Worm (Caenorhabditis elegans) whole organism, young adult: ENCODE measurements around the gene F16F9.1.

Experiments used
- B0261.1 ChIP-seq: sonication (generic microtip); optimal IDR thresholded peaks from 2 replicates; lab custom pipeline; 2016; ENCODE audit warnings: mild to moderate bottlenecking, missing genetic modification characterization, moderate library complexity, missing compliant biosample characterization
- B0336.3 ChIP-seq: fragments of 200-800 bp; sonication (Bioruptor generic); IDR thresholded peaks from 2 replicates; pipeline ENCODE4 v1.3.6; 2022; ENCODE audit warnings: missing genetic modification characterization, missing compliant biosample characterization
- D2030.7 ChIP-seq: fragments of 200-800 bp; sonication (Bioruptor generic); IDR thresholded peaks from 2 replicates; pipeline ENCODE4 v1.3.6; 2022; ENCODE audit warnings: missing genetic modification reagents, missing genetic modification characterization, missing compliant biosample characterization
- F39B2.1 ChIP-seq: fragments of 200-800 bp; sonication (Bioruptor generic); IDR thresholded peaks from 2 replicates; pipeline ENCODE4 v1.3.6; 2022; ENCODE audit warnings: missing genetic modification reagents, missing genetic modification characterization, missing compliant biosample characterization
- F49E8.2 ChIP-seq: sonication (generic microtip); optimal IDR thresholded peaks from 3 replicates; lab custom pipeline; 2017; ENCODE audit warnings: missing genetic modification characterization, mild to moderate bottlenecking, missing compliant biosample characterization, antibody characterized with exemption, moderate library complexity; ENCODE audit not compliant: insufficient read depth
- F55B11.4 ChIP-seq: sonication (generic microtip); optimal IDR thresholded peaks from 2 replicates; lab custom pipeline; 2016; ENCODE audit warnings: missing compliant biosample characterization, missing genetic modification characterization, borderline replicate concordance; ENCODE audit not compliant: insufficient read depth
- Y56A3A.18 ChIP-seq: fragments of 200-800 bp; sonication (Bioruptor generic); IDR thresholded peaks from 2 replicates; pipeline ENCODE4 v1.3.6; 2022; ENCODE audit warnings: missing genetic modification reagents, missing genetic modification characterization, missing compliant biosample characterization
- Y67H2A.10 ChIP-seq: fragments of 200-800 bp; sonication (Bioruptor generic); conservative IDR thresholded peaks from 2 replicates; pipeline ENCODE4 v1.3.6; 2022; ENCODE audit warnings: missing genetic modification reagents, missing genetic modification characterization, missing compliant biosample characterization
- ZK185.1 ChIP-seq: sonication (generic microtip); optimal IDR thresholded peaks from 2 replicates; lab custom pipeline; 2016; ENCODE audit warnings: mild to moderate bottlenecking, missing genetic modification characterization, missing compliant biosample characterization; ENCODE audit not compliant: poor library complexity, severe bottlenecking
- attf-5 ChIP-seq: fragments of 200-800 bp; sonication (Bioruptor generic); optimal IDR thresholded peaks from 2 replicates; lab custom pipeline; 2018; ENCODE audit warnings: mild to moderate bottlenecking, missing genetic modification characterization, missing compliant biosample characterization
- cebp-1 ChIP-seq, 2 experiments: fragments of 200-800 bp in 1 of 2; sonication (Bioruptor generic) in 1 of 2; sonication (generic microtip) in 1 of 2; IDR thresholded peaks in 1 of 2; optimal IDR thresholded peaks in 1 of 2; 2 replicates each; pipeline versions ENCODE4 v1.3.6 to Lab custom; 2017 to 2022; ENCODE audit warnings: missing compliant biosample characterization in 2 of 2, missing genetic modification characterization in 2 of 2, mild to moderate bottlenecking in 1 of 2, missing genetic modification reagents in 1 of 2, moderate library complexity in 1 of 2
- ceh-100 ChIP-seq: fragments of 200-800 bp; sonication (Bioruptor generic); IDR thresholded peaks from 2 replicates; pipeline ENCODE4 v1.3.6; 2022; ENCODE audit warnings: missing genetic modification reagents, missing genetic modification characterization, missing compliant biosample characterization
- die-1 ChIP-seq: sonication (generic microtip); optimal IDR thresholded peaks from 2 replicates; lab custom pipeline; 2016; ENCODE audit warnings: missing genotype, mild to moderate bottlenecking, missing genetic modification characterization, missing compliant biosample characterization
- egrh-3 ChIP-seq: fragments of 200-800 bp; sonication (Bioruptor generic); IDR thresholded peaks from 2 replicates; pipeline ENCODE4 v1.3.6; 2022; ENCODE audit warnings: missing genetic modification reagents, missing genetic modification characterization, missing compliant biosample characterization
- him-1 ChIP-seq: sonication (generic microtip); optimal IDR thresholded peaks from 2 replicates; lab custom pipeline; 2016; ENCODE audit warnings: missing genotype, missing genetic modification reagents, missing genetic modification characterization, missing compliant biosample characterization
- hlh-26 ChIP-seq: fragments of 200-800 bp; sonication (Bioruptor generic); conservative IDR thresholded peaks from 2 replicates; pipeline ENCODE4 v1.3.6; 2022; ENCODE audit warnings: missing genetic modification reagents, missing genetic modification characterization, missing compliant biosample characterization
- hmg-1.2 ChIP-seq: fragments of 200-800 bp; sonication (Bioruptor generic); IDR thresholded peaks from 2 replicates; pipeline ENCODE4 v1.3.6; 2022; ENCODE audit warnings: missing genetic modification reagents, missing genetic modification characterization, missing compliant biosample characterization
- hsf-1 ChIP-seq: fragments of 200-800 bp; sonication (Bioruptor generic); IDR thresholded peaks from 2 replicates; pipeline ENCODE4 v1.3.6; 2022; ENCODE audit warnings: missing genetic modification reagents, missing genetic modification characterization, missing compliant biosample characterization
- lin-26 ChIP-seq: fragments of 200-800 bp; sonication (Bioruptor generic); IDR thresholded peaks from 2 replicates; pipeline ENCODE4 v1.3.6; 2022; ENCODE audit warnings: missing genetic modification reagents, missing genetic modification characterization, missing compliant biosample characterization
- lsl-1 ChIP-seq: fragments of 200-800 bp; sonication (Bioruptor generic); optimal IDR thresholded peaks from 2 replicates; lab custom pipeline; 2018; ENCODE audit warnings: mild to moderate bottlenecking, missing genetic modification characterization, moderate library complexity, missing compliant biosample characterization
- lsy-27 ChIP-seq: sonication (generic microtip); optimal IDR thresholded peaks from 2 replicates; lab custom pipeline; 2017; ENCODE audit warnings: missing genetic modification characterization, mild to moderate bottlenecking, missing compliant biosample characterization, antibody characterized with exemption, missing genotype, borderline replicate concordance; ENCODE audit not compliant: insufficient read depth
- madf-10 ChIP-seq: sonication (generic microtip); optimal IDR thresholded peaks from 2 replicates; lab custom pipeline; 2016; ENCODE audit warnings: mild to moderate bottlenecking, missing genetic modification characterization, missing compliant biosample characterization
- mcd-1 ChIP-seq: fragments of 200-800 bp; sonication (Bioruptor generic); IDR thresholded peaks from 2 replicates; pipeline ENCODE4 v1.3.6; 2022; ENCODE audit warnings: missing genetic modification reagents, missing genetic modification characterization, missing compliant biosample characterization
- nfya-1 ChIP-seq: sonication (generic microtip); optimal IDR thresholded peaks from 2 replicates; lab custom pipeline; 2017; ENCODE audit warnings: antibody characterized with exemption, missing compliant biosample characterization, missing genetic modification characterization, borderline replicate concordance; ENCODE audit not compliant: insufficient read depth
- nhr-120 ChIP-seq: fragments of 200-800 bp; sonication (Bioruptor generic); IDR thresholded peaks from 2 replicates; pipeline ENCODE4 v1.3.6; 2022; ENCODE audit warnings: missing genetic modification characterization, missing compliant biosample characterization
- nhr-27 ChIP-seq: fragments of 200-800 bp; sonication (Bioruptor generic); optimal IDR thresholded peaks from 2 replicates; lab custom pipeline; 2018; ENCODE audit warnings: mild to moderate bottlenecking, missing genetic modification characterization, moderate library complexity, missing compliant biosample characterization
- nhr-80 ChIP-seq: sonication (generic microtip); optimal IDR thresholded peaks from 2 replicates; lab custom pipeline; 2016; ENCODE audit warnings: missing genetic modification characterization, missing compliant biosample characterization
- nhr-90 ChIP-seq: sonication (generic microtip); optimal IDR thresholded peaks from 2 replicates; lab custom pipeline; 2016; ENCODE audit warnings: missing genotype, mild to moderate bottlenecking, missing genetic modification characterization, missing compliant biosample characterization
- pbrm-1 ChIP-seq: fragments of 200-800 bp; sonication (Bioruptor generic); IDR thresholded peaks from 2 replicates; pipeline ENCODE4 v1.3.6; 2022; ENCODE audit warnings: missing genetic modification reagents, missing genetic modification characterization, missing compliant biosample characterization
- rec-8 ChIP-seq, 2 experiments: sonication (generic microtip); optimal IDR thresholded peaks; 2 replicates each; lab custom pipeline; 2016; ENCODE audit warnings: mild to moderate bottlenecking in 2 of 2, missing genetic modification characterization in 2 of 2, missing genetic modification reagents in 2 of 2, missing genotype in 2 of 2, missing biosample characterization in 1 of 2, missing compliant biosample characterization in 1 of 2, moderate library complexity in 1 of 2
- rpc-1 ChIP-seq, 2 experiments: fragments of 150-350 bp in 1 of 2; sonication (generic microtip) in 1 of 2; optimal IDR thresholded peaks; 2 replicates each; lab custom pipeline; 2014 to 2018; ENCODE audit warnings: missing biosample characterization in 1 of 2, missing genetic modification characterization in 1 of 2, missing genetic modification reagents in 1 of 2, missing genotype in 1 of 2
- snpc-1.3 ChIP-seq: sonication (generic microtip); optimal IDR thresholded peaks from 2 replicates; lab custom pipeline; 2017; ENCODE audit warnings: missing genetic modification characterization, mild to moderate bottlenecking, missing compliant biosample characterization, antibody characterized with exemption, moderate library complexity, missing genotype, missing genetic modification reagents; ENCODE audit not compliant: insufficient read depth
- snpc-3.4 ChIP-seq: sonication (generic microtip); optimal IDR thresholded peaks from 2 replicates; lab custom pipeline; 2017; ENCODE audit warnings: missing genetic modification characterization, mild to moderate bottlenecking, missing compliant biosample characterization, antibody characterized with exemption, moderate library complexity, missing genotype, missing genetic modification reagents
- snpc-4 ChIP-seq, 5 experiments: fragments of 150-350 bp in 1 of 5; sonication (generic microtip) in 4 of 5; optimal IDR thresholded peaks; 2 replicates each; lab custom pipeline; 2014 to 2018; ENCODE audit warnings: missing genetic modification characterization in 5 of 5, missing biosample characterization in 3 of 5, antibody characterized with exemption in 2 of 5, mild to moderate bottlenecking in 2 of 5, missing compliant biosample characterization in 2 of 5, missing genotype in 2 of 5, moderate library complexity in 2 of 5, missing genetic modification reagents in 1 of 5
- sptf-2 ChIP-seq: fragments of 200-800 bp; sonication (Bioruptor generic); optimal IDR thresholded peaks from 2 replicates; lab custom pipeline; 2018; ENCODE audit warnings: mild to moderate bottlenecking, missing genetic modification characterization, missing compliant biosample characterization
- tbp1 ChIP-seq: fragments of 200-800 bp; sonication (Bioruptor generic); optimal IDR thresholded peaks from 2 replicates; lab custom pipeline; 2018; ENCODE audit warnings: mild to moderate bottlenecking, missing genetic modification characterization, missing compliant biosample characterization
- tlf-1 ChIP-seq: fragments of 200-800 bp; sonication (Bioruptor generic); optimal IDR thresholded peaks from 2 replicates; lab custom pipeline; 2018; ENCODE audit warnings: mild to moderate bottlenecking, missing genetic modification characterization, missing compliant biosample characterization
- unc-130 ChIP-seq: sonication (generic microtip); optimal IDR thresholded peaks from 2 replicates; lab custom pipeline; 2016; ENCODE audit warnings: missing genetic modification reagents, missing genetic modification characterization, missing compliant biosample characterization
- ztf-18 ChIP-seq: sonication (generic microtip); optimal IDR thresholded peaks from 2 replicates; lab custom pipeline; 2016; ENCODE audit warnings: missing genotype, mild to moderate bottlenecking, missing genetic modification characterization, missing compliant biosample characterization
- ztf-28 ChIP-seq: fragments of 200-800 bp; sonication (Bioruptor generic); IDR thresholded peaks from 2 replicates; pipeline ENCODE4 v1.3.6; 2022; ENCODE audit warnings: missing genetic modification reagents, missing genetic modification characterization, missing compliant biosample characterization

F16F9.1 gene

DNA sequence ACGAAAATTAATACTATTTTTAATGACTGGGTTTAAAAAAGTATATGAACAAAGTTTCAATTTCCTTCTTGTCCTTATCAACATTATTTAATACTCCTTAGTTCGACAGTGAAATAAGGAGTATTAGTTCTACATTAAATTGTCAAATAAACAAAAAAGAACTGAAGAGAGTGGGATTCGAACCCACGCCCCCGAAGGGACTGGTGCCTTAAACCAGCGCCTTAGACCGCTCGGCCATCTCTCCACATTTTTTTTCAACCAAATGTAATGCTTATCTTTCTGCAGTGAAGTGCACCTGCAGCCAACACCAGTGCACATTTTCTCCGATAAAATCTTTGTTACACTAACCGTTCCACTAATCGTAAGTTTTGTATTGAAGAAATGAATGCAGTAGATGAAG lies 27.0 kb upstream of the F16F9.1 start:
- TF ChIP-seq D2030.7 (GFP tag; lab: Robert Waterston, UW) (peak; percentile 64), Y67H2A.10 (GFP tag; lab: Robert Waterston, UW) (no peak), ztf-18 (peak; percentile 36), sptf-2 (no peak), him-1 (tag; lab: Kevin White, UChicago) (peak; percentile 31), hlh-26 (GFP tag; lab: Robert Waterston, UW) (no peak), rec-8 (tag; optimal IDR thresholded peaks at IDR 0.05; lab: Kevin White, UChicago) (peak; percentile 34 to 58), hsf-1 (GFP tag; lab: Robert Waterston, UW) (no peak), lin-26 (GFP tag; lab: Robert Waterston, UW) (peak; percentile 69; the same call in 1 of the 2 replicates), snpc-1.3 (tag; lab: Kevin White, UChicago) (peak; percentile 34), cebp-1 (GFP tag; IDR thresholded peaks at IDR 0.05; lab: Robert Waterston, UW) (no peak), cebp-1 (tag; optimal IDR thresholded peaks at IDR 0.05; lab: Kevin White, UChicago) (peak; percentile 26), Y56A3A.18 (GFP tag; lab: Robert Waterston, UW) (0 out of 2 replicates have a peak, but pooled peaks have one; percentile 24), ceh-100 (no peak), B0336.3 (GFP tag; lab: Robert Waterston, UW) (no peak), tbp1 (GFP tag; lab: Kevin White, UChicago) (peak; percentile 89), pbrm-1 (peak; percentile 62; the same call in 1 of the 2 replicates), lsl-1 (GFP tag; lab: Kevin White, UChicago) (no peak), hmg-1.2 (peak; percentile 65), B0261.1 (tag; lab: Kevin White, UChicago) (peak; percentile 81), nfya-1 (tag; lab: Kevin White, UChicago) (no peak), lsy-27 (tag; lab: Kevin White, UChicago) (no peak), nhr-120 (GFP tag; lab: Robert Waterston, UW) (no peak), rpc-1 (optimal IDR thresholded peaks at IDR 0.05; lab: Kevin White, UChicago) (peak; percentile 67), rpc-1 (tag; optimal IDR thresholded peaks at IDR 0.05; lab: Kevin White, UChicago) (peak; percentile 82), unc-130 (no peak), F55B11.4 (tag; lab: Kevin White, UChicago) (no peak), egrh-3 (GFP tag; lab: Robert Waterston, UW) (0 out of 2 replicates have a peak, but pooled peaks have one; percentile 26), ztf-28 (GFP tag; lab: Robert Waterston, UW) (no peak), die-1 (peak; percentile 57), nhr-90 (peak; percentile 54), snpc-3.4 (tag; lab: Kevin White, UChicago) (peak; percentile 34), mcd-1 (0 out of 2 replicates have a peak, but pooled peaks have one; percentile 8), ZK185.1 (tag; lab: Kevin White, UChicago) (peak; percentile 8), tlf-1 (GFP tag; lab: Kevin White, UChicago) (no peak), F39B2.1 (no peak), attf-5 (no peak), madf-10 (tag; lab: Kevin White, UChicago) (peak; percentile 14), nhr-80 (peak; percentile 12), F49E8.2 (tag; lab: Kevin White, UChicago) (no peak), snpc-4 (GFP tag; optimal IDR thresholded peaks at IDR 0.05; lab: Kevin White, UChicago) (peak; percentile 5), snpc-4 (tag; optimal IDR thresholded peaks at IDR 0.05; lab: Kevin White, UChicago) (peak in 2 of 4 experiments; percentile 35 to 63), nhr-27 (tag; lab: Kevin White, UChicago) (no peak)
